Worm (Caenorhabditis elegans): ENCODE data around the gene lgc-48.

ce11 chrV:13390936-13391335, 50.9 kb downstream of the lgc-48 start:
- TF ChIP-seq nhr-11 (tag; optimal IDR thresholded peaks at IDR 0.05) (no peak), nhr-76 (tag; optimal IDR thresholded peaks at IDR 0.05) (no peak), elt-3 (tag; optimal IDR thresholded peaks at IDR 0.05) (no peak), jun-1 (tag; optimal IDR thresholded peaks at IDR 0.05) (no peak), zag-1 (tag; optimal IDR thresholded peaks at IDR 0.05) (no peak), R02D3.7 (tag; optimal IDR thresholded peaks at IDR 0.05) (no peak), egl-27 (tag; optimal IDR thresholded peaks at IDR 0.05) (no peak), nhr-12 (tag; optimal IDR thresholded peaks at IDR 0.05) (no peak), ama-1 (optimal IDR thresholded peaks at IDR 0.05) (no peak), aly-2 (tag; optimal IDR thresholded peaks at IDR 0.05) (no peak), unc-62 (GFP tag; optimal IDR thresholded peaks at IDR 0.05) (no peak), nfya-1 (tag; optimal IDR thresholded peaks at IDR 0.05; ENCODE audit: insufficient read depth) (peak; percentile 56), ceh-82 (tag; optimal IDR thresholded peaks at IDR 0.05) (no peak)

Measured in whole organism, L3 larva.